Worm (Caenorhabditis elegans) whole organism, midembryonic: ENCODE measurements around the gene pck-3.

Source experiments
- T22C8.4 ChIP-seq: fragments of 200-800 bp; sonication (Bioruptor generic); IDR thresholded peaks from 2 replicates; pipeline ENCODE4 v1.3.6; 2022; ENCODE audit warnings: missing genetic modification characterization, missing compliant biosample characterization
- cog-1 ChIP-seq: sonication (generic microtip); optimal IDR thresholded peaks from 2 replicates; lab custom pipeline; 2016; ENCODE audit warnings: missing genetic modification characterization, missing compliant biosample characterization
- flt-1 ChIP-seq: fragments of 200-800 bp; sonication (Bioruptor generic); IDR thresholded peaks from 2 replicates; pipeline ENCODE4 v1.3.6; 2022; ENCODE audit warnings: missing genetic modification characterization, missing compliant biosample characterization
- klf-2 ChIP-seq: fragments of 200-800 bp; sonication (Bioruptor generic); conservative IDR thresholded peaks from 2 replicates; pipeline ENCODE4 v1.3.6; 2022; ENCODE audit warnings: missing genetic modification reagents, missing genetic modification characterization, missing compliant biosample characterization
- med-1 ChIP-seq: sonication (generic microtip); optimal IDR thresholded peaks from 2 replicates; lab custom pipeline; 2017; ENCODE audit warnings: missing genetic modification characterization, mild to moderate bottlenecking, missing compliant biosample characterization, antibody characterized with exemption, missing genetic modification reagents; ENCODE audit not compliant: insufficient read depth
- ref-1 ChIP-seq: fragments of 200-800 bp; sonication (Bioruptor generic); conservative IDR thresholded peaks from 2 replicates; pipeline ENCODE4 v1.3.6; 2022; ENCODE audit warnings: missing genetic modification reagents, missing genetic modification characterization, missing compliant biosample characterization
- tab-1 ChIP-seq: fragments of 200-800 bp; sonication (Bioruptor generic); IDR thresholded peaks from 2 replicates; pipeline ENCODE4 v1.3.6; 2022; ENCODE audit warnings: missing genetic modification characterization, missing compliant biosample characterization
- ztf-23 ChIP-seq: fragments of 200-800 bp; sonication (Bioruptor generic); IDR thresholded peaks from 2 replicates; pipeline ENCODE4 v1.3.6; 2022; ENCODE audit warnings: missing genetic modification reagents, missing genetic modification characterization, missing compliant biosample characterization
- ztf-29 ChIP-seq: fragments of 200-800 bp; sonication (Bioruptor generic); IDR thresholded peaks from 2 replicates; pipeline ENCODE4 v1.3.6; 2022; ENCODE audit warnings: missing genetic modification reagents, missing genetic modification characterization, missing compliant biosample characterization

The pck-3 gene

DNA sequence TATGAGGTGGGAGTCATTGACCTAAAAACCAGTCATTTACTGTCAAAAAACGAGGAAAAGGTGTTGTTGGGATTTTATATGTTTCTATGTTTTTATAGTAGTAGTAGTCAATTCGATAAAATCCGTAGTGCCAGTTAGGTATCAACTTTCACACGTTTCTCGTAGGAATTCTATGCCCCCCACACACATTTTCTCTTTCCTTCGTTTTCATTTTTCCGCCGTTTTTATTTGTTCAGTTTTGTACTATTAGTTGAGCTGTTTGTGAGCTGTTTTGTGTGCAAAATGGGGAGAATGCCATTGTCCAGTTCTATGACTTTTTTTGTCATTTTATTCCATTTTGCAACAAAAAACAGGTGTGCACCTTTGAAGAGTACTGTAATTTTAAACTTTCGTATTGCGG, 52.3 kb downstream of the pck-3 start:
- TF ChIP-seq T22C8.4 (GFP tag; lab: Robert Waterston, UW): no peak
- no peak for TF ChIP-seq ref-1 (GFP tag; lab: Robert Waterston, UW)
- no peak for TF ChIP-seq ztf-29 (GFP tag; lab: Robert Waterston, UW)
- TF ChIP-seq med-1 (GFP tag; lab: Kevin White, UChicago): no peak
- TF ChIP-seq cog-1 (tag; lab: Kevin White, UChicago): no peak
- no peak for TF ChIP-seq flt-1 (GFP tag; lab: Robert Waterston, UW)
- no peak for TF ChIP-seq ztf-23
- TF ChIP-seq tab-1 (GFP tag; lab: Robert Waterston, UW): no peak
- TF ChIP-seq klf-2 (GFP tag; lab: Robert Waterston, UW): no peak
